Fruit fly (Drosophila melanogaster): ENCODE data around the gene CG10185.

The CG10185 gene

dm6 chr3R:16042900-16043548 lies 24.4 kb downstream of the CG10185 start, which contains the start of gene Jhbp4:
Jhbp4 (plus strand) TSS chr3R:16043498.
- TF ChIP-seq insv (optimal IDR thresholded peaks at IDR 0.05) = no peak
- TF ChIP-seq Sin3A (optimal IDR thresholded peaks at IDR 0.05) = no peak
- no peak for TF ChIP-seq psq (optimal IDR thresholded peaks at IDR 0.05)
- TF ChIP-seq ttk (optimal IDR thresholded peaks at IDR 0.05) = no peak
- TF ChIP-seq Myc (optimal IDR thresholded peaks at IDR 0.05) = no peak
- no peak for TF ChIP-seq h (optimal IDR thresholded peaks at IDR 0.05)

DNA sequence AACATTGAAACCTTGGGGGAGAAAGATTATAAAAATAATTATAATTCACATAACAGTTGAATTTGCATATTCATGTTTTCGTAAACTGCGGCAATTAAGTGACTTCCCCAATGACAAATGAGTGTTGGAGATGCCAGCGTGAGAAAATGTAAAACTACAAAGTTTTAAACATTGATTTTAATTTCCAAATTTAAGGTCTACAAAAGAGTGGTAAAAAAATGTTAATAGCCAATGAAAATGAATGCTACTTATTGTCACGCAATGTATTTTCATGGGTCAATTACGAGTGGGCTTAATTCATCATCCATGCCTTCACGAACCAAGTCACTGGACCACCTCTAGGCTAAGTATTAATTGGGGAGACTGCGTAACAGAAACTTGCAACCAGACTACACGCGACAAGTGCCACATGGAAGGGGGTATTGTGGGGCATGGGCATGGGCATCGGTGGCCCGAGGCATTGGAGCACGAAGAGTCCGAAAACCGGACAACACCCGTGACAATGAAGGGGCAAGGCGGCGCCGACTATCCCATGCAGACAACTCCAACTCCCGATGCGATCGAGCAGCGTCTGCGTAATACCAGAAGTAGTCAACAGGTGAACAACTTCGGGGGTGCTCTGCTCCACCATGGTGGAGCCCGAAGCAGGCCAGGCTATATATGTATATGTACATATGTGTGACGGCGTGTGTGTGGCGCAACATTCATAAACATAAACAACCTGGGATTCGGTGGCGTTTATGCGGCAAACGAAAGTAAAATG lies 25.1 kb downstream of the CG10185 start:
- no peak for TF ChIP-seq Myc (optimal IDR thresholded peaks at IDR 0.05)
- TF ChIP-seq psq (optimal IDR thresholded peaks at IDR 0.05) = no peak
- TF ChIP-seq h (optimal IDR thresholded peaks at IDR 0.05) = no peak
- TF ChIP-seq Sin3A (optimal IDR thresholded peaks at IDR 0.05) = no peak
- TF ChIP-seq ttk (optimal IDR thresholded peaks at IDR 0.05) = no peak
- no peak for TF ChIP-seq insv (optimal IDR thresholded peaks at IDR 0.05)

DNA sequence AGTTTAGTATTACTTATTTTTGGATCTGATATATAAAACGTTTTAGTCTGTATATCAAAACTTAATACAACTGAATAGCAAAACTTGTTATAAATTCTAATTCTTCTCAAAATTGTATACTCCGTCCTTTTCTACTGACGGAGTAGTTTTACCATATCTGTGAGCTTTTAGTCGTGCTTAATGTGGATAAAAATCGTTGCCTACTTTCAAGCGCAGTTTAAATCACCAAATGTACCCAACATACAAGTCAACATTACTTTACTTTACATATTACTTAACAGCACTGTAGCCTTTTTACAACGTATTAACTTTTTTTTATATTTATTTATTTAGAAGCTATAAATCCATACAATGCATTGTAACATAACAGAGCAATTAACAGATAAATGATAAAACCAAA lies 26.5 kb downstream of the CG10185 start:
- TF ChIP-seq insv (optimal IDR thresholded peaks at IDR 0.05) (no peak), Sin3A (optimal IDR thresholded peaks at IDR 0.05) (no peak), h (optimal IDR thresholded peaks at IDR 0.05) (no peak), Myc (optimal IDR thresholded peaks at IDR 0.05) (no peak), psq (optimal IDR thresholded peaks at IDR 0.05) (no peak)

dm6 chr3R:16039557-16039956 lies 27.8 kb downstream of the CG10185 start:
- no peak for TF ChIP-seq Myc (optimal IDR thresholded peaks at IDR 0.05)
- TF ChIP-seq Sin3A (optimal IDR thresholded peaks at IDR 0.05) = no peak
- TF ChIP-seq insv (optimal IDR thresholded peaks at IDR 0.05) = no peak
- no peak for TF ChIP-seq ttk (optimal IDR thresholded peaks at IDR 0.05)
- TF ChIP-seq h (optimal IDR thresholded peaks at IDR 0.05) = no peak
- no peak for TF ChIP-seq psq (optimal IDR thresholded peaks at IDR 0.05)

dm6 chr3R:16038049-16038448 lies 29.3 kb downstream of the CG10185 start:
- TF ChIP-seq insv (optimal IDR thresholded peaks at IDR 0.05) (no peak), h (optimal IDR thresholded peaks at IDR 0.05) (no peak), psq (optimal IDR thresholded peaks at IDR 0.05) (no peak), Sin3A (optimal IDR thresholded peaks at IDR 0.05) (no peak), Myc (optimal IDR thresholded peaks at IDR 0.05) (no peak), ttk (optimal IDR thresholded peaks at IDR 0.05) (no peak)

- no peak for TF ChIP-seq insv (optimal IDR thresholded peaks at IDR 0.05)
- no peak for TF ChIP-seq psq (optimal IDR thresholded peaks at IDR 0.05)
- no peak for TF ChIP-seq Myc (optimal IDR thresholded peaks at IDR 0.05)
- TF ChIP-seq Sin3A (optimal IDR thresholded peaks at IDR 0.05) = no peak
Observed at dm6 chr3R:16034186-16034585, 33.2 kb downstream of the CG10185 start.

dm6 chr3R:16033727-16034126 lies 33.7 kb downstream of the CG10185 start:
- TF ChIP-seq ttk (optimal IDR thresholded peaks at IDR 0.05) (no peak), insv (optimal IDR thresholded peaks at IDR 0.05) (no peak), psq (optimal IDR thresholded peaks at IDR 0.05) (no peak), Myc (optimal IDR thresholded peaks at IDR 0.05) (no peak)

DNA sequence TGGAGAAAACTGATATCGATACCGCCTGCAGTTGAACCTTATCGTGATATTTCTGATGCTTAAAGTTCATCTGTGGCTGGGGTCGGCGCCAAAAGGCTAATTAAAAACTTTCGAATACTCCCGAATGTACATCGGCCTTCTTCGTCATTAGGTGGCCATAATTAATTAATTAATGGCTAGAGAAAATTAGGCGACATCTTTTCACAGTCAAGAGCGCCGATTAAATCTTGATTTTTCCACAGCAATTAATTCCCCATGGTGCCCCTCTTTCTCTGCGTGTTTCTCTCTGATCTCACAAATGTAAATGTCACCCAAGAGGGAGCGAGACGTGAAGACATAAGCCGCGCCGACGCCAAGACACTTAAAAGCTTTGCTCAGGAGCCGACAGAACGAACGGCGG lies 36.9 kb downstream of the CG10185 start:
- TF ChIP-seq insv (optimal IDR thresholded peaks at IDR 0.05) (no peak), ttk (optimal IDR thresholded peaks at IDR 0.05) (no peak), psq (optimal IDR thresholded peaks at IDR 0.05) (no peak), Sin3A (optimal IDR thresholded peaks at IDR 0.05) (no peak), h (optimal IDR thresholded peaks at IDR 0.05) (no peak), Myc (optimal IDR thresholded peaks at IDR 0.05) (no peak)

- TF ChIP-seq h (optimal IDR thresholded peaks at IDR 0.05) = no peak
- no peak for TF ChIP-seq Myc (optimal IDR thresholded peaks at IDR 0.05)
- TF ChIP-seq psq (optimal IDR thresholded peaks at IDR 0.05) = no peak
- TF ChIP-seq insv (optimal IDR thresholded peaks at IDR 0.05) = no peak
- TF ChIP-seq ttk (optimal IDR thresholded peaks at IDR 0.05) = no peak
- TF ChIP-seq Sin3A (optimal IDR thresholded peaks at IDR 0.05) = no peak
Observed at dm6 chr3R:16029584-16029983, 37.8 kb downstream of the CG10185 start.

DNA sequence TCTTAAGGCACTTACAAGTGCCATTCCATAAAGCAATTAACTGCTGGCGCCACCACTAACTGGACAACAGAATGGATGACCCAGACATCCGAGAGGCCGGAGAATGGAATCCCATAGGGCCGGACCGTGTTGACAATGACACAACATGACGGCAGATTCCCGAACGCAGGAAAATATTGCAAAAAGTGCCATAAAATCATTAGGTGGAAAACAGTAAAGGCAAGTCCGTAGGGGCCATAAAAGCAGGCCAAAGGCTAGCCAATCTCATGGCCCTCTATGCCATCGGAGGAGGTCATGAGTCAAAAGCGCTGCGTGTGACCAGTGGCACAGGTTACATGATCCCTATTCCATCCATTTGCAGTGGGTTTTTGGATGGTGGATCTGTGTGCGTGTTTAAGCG lies 38.7 kb downstream of the CG10185 start:
- no peak for TF ChIP-seq psq (optimal IDR thresholded peaks at IDR 0.05)
- no peak for TF ChIP-seq h (optimal IDR thresholded peaks at IDR 0.05)
- no peak for TF ChIP-seq Sin3A (optimal IDR thresholded peaks at IDR 0.05)

DNA sequence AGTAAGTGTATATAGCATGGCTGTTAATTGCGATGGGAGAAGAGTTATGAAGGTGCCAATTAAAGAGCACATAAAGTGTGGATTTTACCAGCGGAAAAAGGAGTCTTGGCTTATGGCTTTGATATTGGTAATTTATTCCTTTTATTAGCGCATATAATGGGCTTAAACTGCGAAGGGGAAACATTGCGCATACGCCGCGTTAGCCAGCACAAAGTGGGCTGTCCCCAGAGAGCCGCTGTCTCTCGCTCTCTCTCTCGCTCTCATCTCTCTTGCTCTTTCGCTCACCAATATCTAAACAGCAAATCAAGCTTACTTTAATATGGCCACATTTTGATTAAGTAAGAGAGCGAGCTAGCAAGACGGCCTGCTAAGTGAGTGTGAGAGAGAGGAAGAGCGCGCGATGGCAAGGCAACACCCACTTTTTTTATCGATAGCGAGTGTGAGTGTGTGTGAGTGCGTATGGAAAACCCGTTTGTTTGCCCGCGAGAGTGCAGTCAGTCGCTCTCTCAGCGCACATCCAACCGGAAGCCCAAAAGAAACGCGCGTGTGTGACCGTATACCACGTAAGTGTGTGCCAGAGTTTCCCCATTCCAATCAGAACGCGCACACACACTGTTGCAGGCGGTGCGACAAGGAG lies 41.7 kb downstream of the CG10185 start, which contains the start of gene pnr:
Gene pnr, plus strand, starts transcription at position 493 of the 637 bp plus-strand sequence.
- TF ChIP-seq insv (optimal IDR thresholded peaks at IDR 0.05) = no peak
- TF ChIP-seq h (optimal IDR thresholded peaks at IDR 0.05) = no peak
- TF ChIP-seq Myc (optimal IDR thresholded peaks at IDR 0.05) = no peak
- TF ChIP-seq psq (optimal IDR thresholded peaks at IDR 0.05) = no peak
- TF ChIP-seq ttk (optimal IDR thresholded peaks at IDR 0.05) = no peak
- TF ChIP-seq Sin3A (optimal IDR thresholded peaks at IDR 0.05) = no peak

dm6 chr3R:16024110-16024509 lies 43.3 kb downstream of the CG10185 start:
- TF ChIP-seq Sin3A (optimal IDR thresholded peaks at IDR 0.05) = no peak
- no peak for TF ChIP-seq psq (optimal IDR thresholded peaks at IDR 0.05)
- no peak for TF ChIP-seq h (optimal IDR thresholded peaks at IDR 0.05)
- no peak for TF ChIP-seq insv (optimal IDR thresholded peaks at IDR 0.05)
- TF ChIP-seq ttk (optimal IDR thresholded peaks at IDR 0.05) = no peak
- no peak for TF ChIP-seq Myc (optimal IDR thresholded peaks at IDR 0.05)

Measured in Kc167 (cell line).